Worm (Caenorhabditis elegans) whole organism, L1 larva: ENCODE measurements around the gene F18E9.7.
A peak's percentile ranks its signal among the peaks of the same experiment; 100 is the strongest.

ENCODE experiments used
- C16A3.4 ChIP-seq: fragments of 150-350 bp; optimal IDR thresholded peaks from 2 replicates; lab custom pipeline; 2014; ENCODE audit warnings: missing biosample characterization, missing genetic modification characterization
- aha-1 ChIP-seq: fragments of 150-350 bp; optimal IDR thresholded peaks from 2 replicates; lab custom pipeline; 2014; ENCODE audit warnings: missing biosample characterization, missing genetic modification characterization
- blmp-1 ChIP-seq: fragments of 150-350 bp; optimal IDR thresholded peaks from 2 replicates; lab custom pipeline; 2014; ENCODE audit warnings: missing biosample characterization, missing genetic modification characterization
- ceh-8 ChIP-seq: fragments of 200-800 bp; sonication (Bioruptor generic); optimal IDR thresholded peaks from 2 replicates; lab custom pipeline; 2018; ENCODE audit warnings: mild to moderate bottlenecking, missing genetic modification characterization, moderate library complexity, missing compliant biosample characterization
- ceh-82 ChIP-seq, 3 experiments: fragments of 150-350 bp in 1 of 3; sonication (generic microtip) in 2 of 3; optimal IDR thresholded peaks; 2 replicates each; lab custom pipeline; 2014 to 2017; ENCODE audit warnings: missing biosample characterization in 3 of 3, missing genetic modification characterization in 3 of 3
- ceh-88 ChIP-seq: fragments of 200-800 bp; sonication (Bioruptor generic); IDR thresholded peaks from 2 replicates; pipeline ENCODE4 v1.3.6; 2022; ENCODE audit warnings: missing genetic modification characterization, missing compliant biosample characterization
- ceh-90 ChIP-seq: sonication (generic microtip); optimal IDR thresholded peaks from 2 replicates; lab custom pipeline; 2016; ENCODE audit warnings: missing genetic modification characterization, missing compliant biosample characterization
- dpl-1 ChIP-seq, 3 experiments: fragments of 150-350 bp in 2 of 3; sonication (generic microtip) in 1 of 3; optimal IDR thresholded peaks; 2 replicates each; lab custom pipeline; 2014 to 2017; ENCODE audit warnings: missing biosample characterization in 3 of 3, missing genetic modification characterization in 3 of 3, missing genetic modification reagents in 3 of 3
- efl-1 ChIP-seq, 4 experiments: fragments of 150-350 bp; optimal IDR thresholded peaks in 3 of 4; peaks in 1 of 4; 1 replicate in 1 of 4; 2 replicates in 3 of 4; lab custom pipeline; 2014; ENCODE audit warnings: missing biosample characterization in 2 of 4, missing genetic modification characterization in 2 of 4, missing genetic modification reagents in 2 of 4
- elt-2 ChIP-seq: sonication (generic microtip); optimal IDR thresholded peaks from 2 replicates; lab custom pipeline; 2016; ENCODE audit warnings: missing genetic modification characterization, mild to moderate bottlenecking, inconsistent platforms, missing compliant biosample characterization, missing genetic modification reagents
- fkh-8 ChIP-seq: sonication (generic microtip); optimal IDR thresholded peaks from 2 replicates; lab custom pipeline; 2016; ENCODE audit warnings: mild to moderate bottlenecking, missing genetic modification characterization, missing compliant biosample characterization
- fos-1 ChIP-seq: fragments of 150-350 bp; optimal IDR thresholded peaks from 2 replicates; lab custom pipeline; 2014; ENCODE audit warnings: missing biosample characterization, missing genetic modification characterization
- grh-1 ChIP-seq: fragments of 200-800 bp; sonication (Bioruptor generic); IDR thresholded peaks from 2 replicates; pipeline ENCODE4 v1.3.6; 2022; ENCODE audit warnings: missing genetic modification reagents, missing genetic modification characterization, missing compliant biosample characterization
- hlh-17 ChIP-seq: fragments of 200-800 bp; sonication (Bioruptor generic); optimal IDR thresholded peaks from 2 replicates; lab custom pipeline; 2018; ENCODE audit warnings: missing genetic modification characterization, mild to moderate bottlenecking, missing compliant biosample characterization, moderate library complexity, borderline replicate concordance
- hlh-4 ChIP-seq: sonication (generic microtip); optimal IDR thresholded peaks from 2 replicates; lab custom pipeline; 2016; ENCODE audit warnings: mild to moderate bottlenecking, missing genetic modification characterization, missing compliant biosample characterization
- irx-1 ChIP-seq: sonication (generic microtip); optimal IDR thresholded peaks from 2 replicates; lab custom pipeline; 2016; ENCODE audit warnings: missing genetic modification characterization, missing compliant biosample characterization
- jun-1 ChIP-seq: fragments of 150-350 bp; optimal IDR thresholded peaks from 2 replicates; lab custom pipeline; 2014; ENCODE audit warnings: missing biosample characterization, missing genetic modification reagents, missing genetic modification characterization
- lin-14 ChIP-seq: fragments of 200-800 bp; sonication (Bioruptor generic); optimal IDR thresholded peaks from 2 replicates; lab custom pipeline; 2018; ENCODE audit warnings: mild to moderate bottlenecking, missing genetic modification characterization, moderate library complexity, missing compliant biosample characterization
- lin-15B ChIP-seq: fragments of 150-350 bp; sonication (generic microtip); optimal IDR thresholded peaks from 3 replicates; lab custom pipeline; 2014; ENCODE audit warnings: missing biosample characterization, missing genetic modification characterization
- lin-35 ChIP-seq, 2 experiments: fragments of 150-350 bp; optimal IDR thresholded peaks; 2 replicates each; lab custom pipeline; 2014; ENCODE audit warnings: missing biosample characterization in 2 of 2, missing genetic modification characterization in 2 of 2, missing genetic modification reagents in 2 of 2
- mdl-1 ChIP-seq, 2 experiments: fragments of 150-350 bp; optimal IDR thresholded peaks; 2 replicates each; lab custom pipeline; 2014 to 2017; ENCODE audit warnings: missing biosample characterization in 2 of 2, missing genetic modification characterization in 2 of 2, inconsistent platforms in 1 of 2
- nhr-11 ChIP-seq: fragments of 150-350 bp; optimal IDR thresholded peaks from 2 replicates; lab custom pipeline; 2014; ENCODE audit warnings: missing biosample characterization, missing genetic modification characterization
- nhr-20 ChIP-seq: sonication (generic microtip); optimal IDR thresholded peaks from 2 replicates; lab custom pipeline; 2016; ENCODE audit warnings: mild to moderate bottlenecking, missing genetic modification characterization, missing compliant biosample characterization
- nhr-47 ChIP-seq: sonication (generic microtip); optimal IDR thresholded peaks from 2 replicates; lab custom pipeline; 2016; ENCODE audit warnings: mild to moderate bottlenecking, missing genetic modification characterization, moderate library complexity, missing compliant biosample characterization
- nhr-71 ChIP-seq: sonication (generic microtip); optimal IDR thresholded peaks from 2 replicates; lab custom pipeline; 2016; ENCODE audit warnings: mild to moderate bottlenecking, missing genetic modification characterization, moderate library complexity, missing compliant biosample characterization
- nhr-76 ChIP-seq: sonication (generic microtip); optimal IDR thresholded peaks from 2 replicates; lab custom pipeline; 2017; ENCODE audit warnings: missing biosample characterization, missing genetic modification characterization
- nhr-77 ChIP-seq: fragments of 150-350 bp; optimal IDR thresholded peaks from 2 replicates; lab custom pipeline; 2014; ENCODE audit warnings: missing biosample characterization, missing genetic modification characterization
- nhr-84 ChIP-seq: sonication (generic microtip); optimal IDR thresholded peaks from 2 replicates; lab custom pipeline; 2017; ENCODE audit warnings: missing biosample characterization, missing genetic modification characterization
- nhr-85 ChIP-seq: sonication (generic microtip); peaks from one replicate; lab custom pipeline; 2016; ENCODE audit warnings: missing genetic modification characterization, inconsistent platforms, missing compliant biosample characterization
- rnt-1 ChIP-seq: sonication (generic microtip); optimal IDR thresholded peaks from 2 replicates; lab custom pipeline; 2016; ENCODE audit warnings: mild to moderate bottlenecking, missing genetic modification characterization, moderate library complexity, missing compliant biosample characterization
- skn-1 ChIP-seq: fragments of 150-350 bp; optimal IDR thresholded peaks from 2 replicates; lab custom pipeline; 2014; ENCODE audit warnings: missing biosample characterization, missing genetic modification characterization
- snu-23 ChIP-seq: sonication (generic microtip); optimal IDR thresholded peaks from 2 replicates; lab custom pipeline; 2016; ENCODE audit warnings: missing genetic modification characterization, missing compliant biosample characterization
- sox-4 ChIP-seq: sonication (generic microtip); optimal IDR thresholded peaks from 2 replicates; lab custom pipeline; 2016; ENCODE audit warnings: missing genetic modification characterization, missing compliant biosample characterization
- tbx-2 ChIP-seq: sonication (generic microtip); optimal IDR thresholded peaks from 2 replicates; lab custom pipeline; 2016; ENCODE audit warnings: missing genetic modification characterization, missing compliant biosample characterization
- unc-30 ChIP-seq: sonication (generic microtip); optimal IDR thresholded peaks from 2 replicates; lab custom pipeline; 2017; ENCODE audit warnings: missing biosample characterization, missing genetic modification characterization
- xbp-1 ChIP-seq: sonication (generic microtip); optimal IDR thresholded peaks from 2 replicates; lab custom pipeline; 2016; ENCODE audit warnings: missing genetic modification characterization, missing compliant biosample characterization
- ztf-4 ChIP-seq: fragments of 150-350 bp; optimal IDR thresholded peaks from 2 replicates; lab custom pipeline; 2014; ENCODE audit warnings: missing biosample characterization, missing genetic modification characterization

The F18E9.7 gene

ce11 chrX:8567166-8567565 is 30.4 kb downstream of the F18E9.7 start (continued):
- TF ChIP-seq nhr-20 (tag; lab: Kevin White, UChicago) (no peak), dpl-1 (GFP tag; optimal IDR thresholded peaks at IDR 0.05; lab: Kevin White, UChicago) (no peak), blmp-1 (peak; percentile 32)

- TF ChIP-seq hlh-4: peak; percentile 55
- no peak for TF ChIP-seq unc-30
- no peak for TF ChIP-seq jun-1 (tag; lab: Kevin White, UChicago)
- peak; percentile 56 for TF ChIP-seq nhr-47 (tag; lab: Kevin White, UChicago)
- TF ChIP-seq grh-1: no peak
- TF ChIP-seq hlh-17 (GFP tag; lab: Kevin White, UChicago): no peak
- TF ChIP-seq C16A3.4: no peak
- no peak for TF ChIP-seq efl-1 (optimal IDR thresholded peaks at IDR 0.05; lab: Kevin White, UChicago)
- TF ChIP-seq efl-1 (GFP tag; optimal IDR thresholded peaks at IDR 0.05 in 1 of 2; lab: Kevin White, UChicago): no peak
- TF ChIP-seq nhr-84 (tag; lab: Kevin White, UChicago): no peak
- TF ChIP-seq lin-15B: no peak
- peak; percentile 13 for TF ChIP-seq nhr-85 (tag; lab: Kevin White, UChicago)
- TF ChIP-seq skn-1 (tag; lab: Kevin White, UChicago): no peak
- TF ChIP-seq fkh-8: peak; percentile 77
- peak; percentile 39 for TF ChIP-seq sox-4 (tag; lab: Kevin White, UChicago)
- TF ChIP-seq tbx-2 (tag; lab: Kevin White, UChicago): no peak
- peak; percentile 54 for TF ChIP-seq nhr-71 (tag; lab: Kevin White, UChicago)
- TF ChIP-seq ceh-88: no peak
- TF ChIP-seq fos-1 (tag; lab: Kevin White, UChicago): no peak
- peak; percentile 42 for TF ChIP-seq nhr-11 (tag; lab: Kevin White, UChicago)
- TF ChIP-seq, all 84 proteins: peak for 7
Measured at ce11 chrX:8566521-8567032, 31.0 kb downstream of the F18E9.7 start.

- TF ChIP-seq ceh-8: no peak
- peak; percentile 15 for TF ChIP-seq ztf-4 (tag; lab: Kevin White, UChicago)
- peak; percentile 56 for TF ChIP-seq lin-14 (GFP tag; lab: Kevin White, UChicago)
- peak; percentile 89 for TF ChIP-seq blmp-1
- no peak for TF ChIP-seq irx-1 (tag; lab: Kevin White, UChicago)
- no peak for TF ChIP-seq ceh-90 (tag; lab: Kevin White, UChicago)
- TF ChIP-seq aha-1: no peak
- peak; percentile 1 for TF ChIP-seq snu-23 (GFP tag; lab: Kevin White, UChicago)
- TF ChIP-seq ceh-82 (tag; optimal IDR thresholded peaks at IDR 0.05; lab: Kevin White, UChicago): peak in 1 of 3 experiments; percentile 6
Measured at ce11 chrX:8565810-8566416, 31.6 kb downstream of the F18E9.7 start.

ce11 chrX:8564451-8564795 is 33.1 kb downstream of the F18E9.7 start:
- no peak for TF ChIP-seq nhr-77 (tag; lab: Kevin White, UChicago)
- no peak for TF ChIP-seq xbp-1 (tag; lab: Kevin White, UChicago)
- TF ChIP-seq aha-1: no peak
- TF ChIP-seq nhr-85 (tag; lab: Kevin White, UChicago): peak; percentile 24
- no peak for TF ChIP-seq nhr-76 (tag; lab: Kevin White, UChicago)
- TF ChIP-seq lin-35 (GFP tag; optimal IDR thresholded peaks at IDR 0.05; lab: Kevin White, UChicago): peak in 1 of 2 experiments; percentile 0
- no peak for TF ChIP-seq jun-1 (tag; lab: Kevin White, UChicago)
- TF ChIP-seq blmp-1: peak; percentile 80
- peak; percentile 1 for TF ChIP-seq rnt-1 (tag; lab: Kevin White, UChicago)
- TF ChIP-seq lin-14 (GFP tag; lab: Kevin White, UChicago): peak; percentile 27
- TF ChIP-seq ztf-4 (tag; lab: Kevin White, UChicago): no peak
- TF ChIP-seq nhr-20 (tag; lab: Kevin White, UChicago): peak; percentile 17
- TF ChIP-seq sox-4 (tag; lab: Kevin White, UChicago): no peak
- TF ChIP-seq dpl-1 (GFP tag; optimal IDR thresholded peaks at IDR 0.05; lab: Kevin White, UChicago): no peak
- no peak for TF ChIP-seq snu-23 (GFP tag; lab: Kevin White, UChicago)
- no peak for TF ChIP-seq mdl-1 (tag; optimal IDR thresholded peaks at IDR 0.05; lab: Kevin White, UChicago)
- no peak for TF ChIP-seq elt-2 (tag; lab: Kevin White, UChicago)
